Worm (Caenorhabditis elegans): Measurements from ENCODE around the gene T27F7.12.

ce11 chrII:5019389-5020108, 29.6 kb downstream of the T27F7.12 start:
- TF ChIP-seq pha-4 (tag; optimal IDR thresholded peaks at IDR 0.05) (peak; percentile 28), jun-1 (tag; optimal IDR thresholded peaks at IDR 0.05) (peak; percentile 54), ceh-9 (tag; optimal IDR thresholded peaks at IDR 0.05) (no peak), elt-3 (tag; optimal IDR thresholded peaks at IDR 0.05) (no peak), ama-1 (optimal IDR thresholded peaks at IDR 0.05) (no peak), daf-12 (tag; optimal IDR thresholded peaks at IDR 0.05) (no peak)
